Worm (Caenorhabditis elegans) whole organism, late embryonic: ENCODE measurements around the gene slcr-46.1.

ENCODE experiments used
- C08G9.2 ChIP-seq: sonication (generic microtip); optimal IDR thresholded peaks from 2 replicates; lab custom pipeline; 2016; ENCODE audit warnings: mild to moderate bottlenecking, missing genetic modification characterization, moderate library complexity, missing compliant biosample characterization
- C38D4.7 ChIP-seq: fragments of 200-800 bp; sonication (Bioruptor generic); optimal IDR thresholded peaks from 2 replicates; lab custom pipeline; 2018; ENCODE audit warnings: mild to moderate bottlenecking, missing genetic modification characterization, moderate library complexity, missing compliant biosample characterization
- Y22D7AL.16 ChIP-seq: sonication (generic microtip); optimal IDR thresholded peaks from 2 replicates; lab custom pipeline; 2016; ENCODE audit warnings: missing genetic modification characterization, missing compliant biosample characterization
- ama-1 ChIP-seq: fragments of 150-350 bp; optimal IDR thresholded peaks from 2 replicates; lab custom pipeline; 2014
- ceh-18 ChIP-seq: sonication (generic microtip); optimal IDR thresholded peaks from 2 replicates; lab custom pipeline; 2016; ENCODE audit warnings: missing genetic modification characterization, missing compliant biosample characterization
- ceh-2 ChIP-seq: sonication (generic microtip); optimal IDR thresholded peaks from 2 replicates; lab custom pipeline; 2016; ENCODE audit warnings: missing genotype, missing genetic modification characterization, missing compliant biosample characterization
- ceh-24 ChIP-seq: sonication (generic microtip); optimal IDR thresholded peaks from 2 replicates; lab custom pipeline; 2016; ENCODE audit warnings: mild to moderate bottlenecking, missing genetic modification characterization, missing compliant biosample characterization
- ceh-30 ChIP-seq: fragments of 150-350 bp; optimal IDR thresholded peaks from 2 replicates; lab custom pipeline; 2014; ENCODE audit warnings: missing biosample characterization, missing genetic modification characterization
- ceh-31 ChIP-seq: sonication (generic microtip); optimal IDR thresholded peaks from 2 replicates; lab custom pipeline; 2016; ENCODE audit warnings: missing genetic modification characterization, missing compliant biosample characterization
- ceh-34 ChIP-seq: sonication (generic microtip); optimal IDR thresholded peaks from 2 replicates; lab custom pipeline; 2016; ENCODE audit warnings: mild to moderate bottlenecking, missing genetic modification characterization, missing compliant biosample characterization
- ceh-48 ChIP-seq: sonication (generic microtip); optimal IDR thresholded peaks from 2 replicates; lab custom pipeline; 2016; ENCODE audit warnings: missing genetic modification characterization, inconsistent platforms, missing compliant biosample characterization
- ceh-6 ChIP-seq: fragments of 200-800 bp; sonication (Bioruptor generic); optimal IDR thresholded peaks from 2 replicates; lab custom pipeline; 2018; ENCODE audit warnings: mild to moderate bottlenecking, missing genetic modification characterization, missing compliant biosample characterization
- ceh-9 ChIP-seq: sonication (generic microtip); optimal IDR thresholded peaks from 2 replicates; lab custom pipeline; 2016; ENCODE audit warnings: mild to moderate bottlenecking, missing genetic modification characterization, inconsistent platforms, missing compliant biosample characterization
- dmd-4 ChIP-seq: sonication (generic microtip); optimal IDR thresholded peaks from 2 replicates; lab custom pipeline; 2016; ENCODE audit warnings: borderline replicate concordance, missing genetic modification characterization, missing compliant biosample characterization
- dve-1 ChIP-seq: sonication (generic microtip); optimal IDR thresholded peaks from 2 replicates; lab custom pipeline; 2017; ENCODE audit warnings: antibody characterized with exemption, mild to moderate bottlenecking, missing genetic modification characterization, missing compliant biosample characterization
- elt-2 ChIP-seq: sonication (generic microtip); optimal IDR thresholded peaks from 2 replicates; lab custom pipeline; 2016; ENCODE audit warnings: missing genetic modification reagents, missing genetic modification characterization, missing compliant biosample characterization
- elt-4 ChIP-seq: sonication (generic microtip); optimal IDR thresholded peaks from 2 replicates; lab custom pipeline; 2016; ENCODE audit warnings: missing genetic modification characterization, missing compliant biosample characterization
- eyg-1 ChIP-seq: sonication (generic microtip); optimal IDR thresholded peaks from 2 replicates; lab custom pipeline; 2016; ENCODE audit warnings: missing genotype, missing genetic modification characterization, missing compliant biosample characterization
- fax-1 ChIP-seq: sonication (generic microtip); optimal IDR thresholded peaks from 2 replicates; lab custom pipeline; 2016; ENCODE audit warnings: missing genotype, missing genetic modification characterization, missing compliant biosample characterization
- hlh-8 ChIP-seq: sonication (generic microtip); optimal IDR thresholded peaks from 2 replicates; lab custom pipeline; 2016; ENCODE audit warnings: missing genotype, missing genetic modification characterization, missing compliant biosample characterization
- lim-6 ChIP-seq: sonication (generic microtip); optimal IDR thresholded peaks from 2 replicates; lab custom pipeline; 2016; ENCODE audit warnings: missing genetic modification characterization, missing compliant biosample characterization
- nfya-1 ChIP-seq: sonication (generic microtip); optimal IDR thresholded peaks from 2 replicates; lab custom pipeline; 2017; ENCODE audit warnings: missing genetic modification characterization, mild to moderate bottlenecking, missing compliant biosample characterization, antibody characterized with exemption, moderate library complexity
- nhr-11 ChIP-seq: fragments of 150-350 bp; optimal IDR thresholded peaks from 2 replicates; lab custom pipeline; 2014; ENCODE audit warnings: missing biosample characterization, missing genetic modification characterization
- nhr-232 ChIP-seq: sonication (generic microtip); optimal IDR thresholded peaks from 2 replicates; lab custom pipeline; 2016; ENCODE audit warnings: missing genetic modification characterization, missing compliant biosample characterization
- odd-2 ChIP-seq: sonication (generic microtip); optimal IDR thresholded peaks from 2 replicates; lab custom pipeline; 2017; ENCODE audit warnings: antibody characterized with exemption, mild to moderate bottlenecking, missing genetic modification characterization, missing compliant biosample characterization
- pha-2 ChIP-seq: sonication (generic microtip); optimal IDR thresholded peaks from 2 replicates; lab custom pipeline; 2017; ENCODE audit warnings: mild to moderate bottlenecking, missing genetic modification characterization, missing compliant biosample characterization
- pha-4 ChIP-seq: fragments of 150-350 bp; optimal IDR thresholded peaks from 2 replicates; lab custom pipeline; 2018; ENCODE audit warnings: missing biosample characterization, missing genetic modification reagents, missing genetic modification characterization
- pros-1 ChIP-seq: fragments of 150-350 bp; optimal IDR thresholded peaks from 2 replicates; lab custom pipeline; 2014; ENCODE audit warnings: missing biosample characterization, missing genetic modification reagents, missing genetic modification characterization
- ref-2 ChIP-seq: sonication (generic microtip); optimal IDR thresholded peaks from 2 replicates; lab custom pipeline; 2016; ENCODE audit warnings: missing genetic modification characterization, missing compliant biosample characterization
- sox-2 ChIP-seq: fragments of 200-800 bp; sonication (Bioruptor generic); IDR thresholded peaks from 2 replicates; pipeline ENCODE4 v1.3.6; 2022; ENCODE audit warnings: missing genetic modification reagents, missing genetic modification characterization, missing compliant biosample characterization
- tbx-2 ChIP-seq: sonication (generic microtip); optimal IDR thresholded peaks from 2 replicates; lab custom pipeline; 2016; ENCODE audit warnings: missing genetic modification characterization, missing compliant biosample characterization
- tbx-7 ChIP-seq: sonication (generic microtip); optimal IDR thresholded peaks from 2 replicates; lab custom pipeline; 2016; ENCODE audit warnings: missing genotype, missing genetic modification characterization, missing compliant biosample characterization
- ttx-3 ChIP-seq: sonication (generic microtip); optimal IDR thresholded peaks from 2 replicates; lab custom pipeline; 2016; ENCODE audit warnings: missing genetic modification reagents, missing genetic modification characterization, missing compliant biosample characterization
- unc-3 ChIP-seq, 2 experiments: fragments of 200-800 bp in 1 of 2; sonication (Bioruptor generic) in 1 of 2; sonication (generic microtip) in 1 of 2; conservative IDR thresholded peaks in 1 of 2; optimal IDR thresholded peaks in 1 of 2; 2 replicates each; pipeline versions ENCODE4 v1.3.6 to Lab custom; 2016 to 2022; ENCODE audit warnings: missing compliant biosample characterization in 2 of 2, missing genetic modification characterization in 2 of 2, missing genetic modification reagents in 1 of 2
- unc-42 ChIP-seq: sonication (generic microtip); optimal IDR thresholded peaks from 2 replicates; lab custom pipeline; 2016; ENCODE audit warnings: missing genotype, missing genetic modification characterization, missing compliant biosample characterization
- zip-5 ChIP-seq: sonication (generic microtip); optimal IDR thresholded peaks from 2 replicates; lab custom pipeline; 2016; ENCODE audit warnings: missing genetic modification characterization, missing compliant biosample characterization

The slcr-46.1 gene

ce11 chrX:4651428-4651827 is 19.3 kb downstream of the slcr-46.1 start:
- no peak for TF ChIP-seq zip-5 (tag; lab: Kevin White, UChicago)
- TF ChIP-seq eyg-1 (tag; lab: Kevin White, UChicago), result no peak
- no peak for TF ChIP-seq fax-1

ce11 chrX:4652950-4653349 is 20.8 kb downstream of the slcr-46.1 start:
- TF ChIP-seq unc-42 (tag; lab: Kevin White, UChicago), result peak; percentile 2
- no peak for TF ChIP-seq ceh-30 (tag; lab: Kevin White, UChicago)
- TF ChIP-seq, all 69 proteins: peak for 1

- TF ChIP-seq zip-5 (tag; lab: Kevin White, UChicago) (no peak), ama-1 (lab: Kevin White, UChicago) (no peak), ttx-3 (tag; lab: Kevin White, UChicago) (no peak), ceh-31 (tag; lab: Kevin White, UChicago) (no peak), dve-1 (no peak), ceh-24 (tag; lab: Kevin White, UChicago) (no peak), unc-42 (tag; lab: Kevin White, UChicago) (no peak), tbx-7 (tag; lab: Kevin White, UChicago) (no peak)
These were observed 21.9 kb downstream of the slcr-46.1 start, which contains the start of gene ceh-1 for ce11 chrX:4654057-4654456. ceh-1 (minus strand) TSS chrX:4654157.

ce11 chrX:4657577-4657976 is 25.4 kb downstream of the slcr-46.1 start:
- no peak for TF ChIP-seq unc-3 (GFP tag; conservative IDR thresholded peaks at IDR 0.05; lab: Robert Waterston, UW)
- TF ChIP-seq unc-3 (tag; optimal IDR thresholded peaks at IDR 0.05; lab: Kevin White, UChicago), result no peak

ce11 chrX:4658303-4658702 is 26.1 kb downstream of the slcr-46.1 start:
- no peak for TF ChIP-seq ceh-6 (GFP tag; lab: Kevin White, UChicago)
- TF ChIP-seq hlh-8 (tag; lab: Kevin White, UChicago), result no peak
- no peak for TF ChIP-seq dmd-4 (tag; lab: Kevin White, UChicago)
- TF ChIP-seq pha-4 (tag; lab: Kevin White, UChicago), result no peak
- no peak for TF ChIP-seq C08G9.2 (tag; lab: Kevin White, UChicago)
- no peak for TF ChIP-seq ceh-24 (tag; lab: Kevin White, UChicago)
- no peak for TF ChIP-seq nhr-232 (tag; lab: Kevin White, UChicago)
- TF ChIP-seq lim-6 (tag; lab: Kevin White, UChicago), result no peak
- no peak for TF ChIP-seq sox-2
- TF ChIP-seq ceh-9 (tag; lab: Kevin White, UChicago), result no peak
- TF ChIP-seq tbx-2 (tag; lab: Kevin White, UChicago), result no peak
- no peak for TF ChIP-seq C38D4.7
- no peak for TF ChIP-seq nhr-11

- TF ChIP-seq lim-6 (tag; lab: Kevin White, UChicago), result no peak
- no peak for TF ChIP-seq hlh-8 (tag; lab: Kevin White, UChicago)
- TF ChIP-seq unc-3 (GFP tag; conservative IDR thresholded peaks at IDR 0.05; lab: Robert Waterston, UW), result no peak
- no peak for TF ChIP-seq unc-3 (tag; optimal IDR thresholded peaks at IDR 0.05; lab: Kevin White, UChicago)
- TF ChIP-seq, all 69 proteins: peak for 0
These were observed 26.5 kb downstream of the slcr-46.1 start for ce11 chrX:4658706-4659105.

- TF ChIP-seq ceh-6 (GFP tag; lab: Kevin White, UChicago) (no peak), odd-2 (no peak)
These were observed 28.2 kb downstream of the slcr-46.1 start, which contains the start of gene nhr-45 for ce11 chrX:4660268-4660880. nhr-45 (minus strand) TSS chrX:4660318.

ce11 chrX:4662293-4662825 is 30.2 kb downstream of the slcr-46.1 start:
- TF ChIP-seq ceh-34 (tag; lab: Kevin White, UChicago) (peak; percentile 12), Y22D7AL.16 (tag; lab: Kevin White, UChicago) (no peak), pha-2 (peak; percentile 8), elt-4 (tag; lab: Kevin White, UChicago) (no peak), ceh-2 (tag; lab: Kevin White, UChicago) (no peak), nfya-1 (peak; percentile 21), ref-2 (tag; lab: Kevin White, UChicago) (peak; percentile 19), odd-2 (no peak), ceh-31 (tag; lab: Kevin White, UChicago) (peak; percentile 38), tbx-2 (tag; lab: Kevin White, UChicago) (no peak), ceh-18 (tag; lab: Kevin White, UChicago) (peak; percentile 44), ttx-3 (tag; lab: Kevin White, UChicago) (no peak), ceh-48 (no peak), elt-2 (peak; percentile 41), pros-1 (peak; percentile 21)
